Worm (Caenorhabditis elegans) whole organism, L2 larva: Measurements from ENCODE around the gene F58F12.1.

ENCODE experiments used
- C34F6.9 ChIP-seq: fragments of 150-350 bp; optimal IDR thresholded peaks from 2 replicates; lab custom pipeline; 2014; ENCODE audit warnings: missing biosample characterization, missing genetic modification characterization
- F13H6.1 ChIP-seq: sonication (generic microtip); optimal IDR thresholded peaks from 2 replicates; lab custom pipeline; 2016; ENCODE audit warnings: missing genetic modification characterization, missing compliant biosample characterization
- Y55F3AM.14 ChIP-seq: fragments of 200-800 bp; sonication (Bioruptor generic); optimal IDR thresholded peaks from 2 replicates; lab custom pipeline; 2018; ENCODE audit warnings: mild to moderate bottlenecking, missing genetic modification characterization, missing compliant biosample characterization
- ZK546.5 ChIP-seq: sonication (generic microtip); optimal IDR thresholded peaks from 2 replicates; lab custom pipeline; 2017; ENCODE audit warnings: missing biosample characterization, missing genetic modification characterization
- aly-2 ChIP-seq: fragments of 150-350 bp; optimal IDR thresholded peaks from 2 replicates; lab custom pipeline; 2014; ENCODE audit warnings: missing biosample characterization, missing genetic modification characterization
- blmp-1 ChIP-seq: sonication (generic microtip); optimal IDR thresholded peaks from 2 replicates; lab custom pipeline; 2017; ENCODE audit warnings: missing genetic modification characterization, mild to moderate bottlenecking, missing compliant biosample characterization, antibody characterized with exemption, moderate library complexity; ENCODE audit not compliant: insufficient read depth
- crh-2 ChIP-seq: sonication (generic microtip); optimal IDR thresholded peaks from 2 replicates; lab custom pipeline; 2017; ENCODE audit warnings: missing biosample characterization, missing genetic modification characterization
- dmd-4 ChIP-seq: sonication (generic microtip); optimal IDR thresholded peaks from 2 replicates; lab custom pipeline; 2017; ENCODE audit warnings: missing biosample characterization, missing genetic modification characterization
- egl-27 ChIP-seq: sonication (generic microtip); optimal IDR thresholded peaks from 3 replicates; lab custom pipeline; 2017; ENCODE audit warnings: missing biosample characterization, missing genetic modification reagents, missing genetic modification characterization
- elt-3 ChIP-seq: sonication (generic microtip); optimal IDR thresholded peaks from 2 replicates; lab custom pipeline; 2017; ENCODE audit warnings: missing biosample characterization, missing genetic modification characterization
- fos-1 ChIP-seq: fragments of 150-350 bp; optimal IDR thresholded peaks from 2 replicates; lab custom pipeline; 2014; ENCODE audit warnings: missing biosample characterization, missing genetic modification characterization
- gmeb-1 ChIP-seq: fragments of 150-350 bp; optimal IDR thresholded peaks from 2 replicates; lab custom pipeline; 2014; ENCODE audit warnings: missing biosample characterization, missing genetic modification characterization
- lin-11 ChIP-seq: fragments of 150-350 bp; sonication (generic microtip); optimal IDR thresholded peaks from 2 replicates; lab custom pipeline; 2014; ENCODE audit warnings: missing biosample characterization, missing genetic modification characterization, inconsistent platforms, mixed read lengths
- lin-13 ChIP-seq: fragments of 150-350 bp; optimal IDR thresholded peaks from 2 replicates; lab custom pipeline; 2014; ENCODE audit warnings: missing biosample characterization, missing genetic modification reagents, missing genetic modification characterization
- lsy-2 ChIP-seq, 2 experiments: fragments of 150-350 bp in 1 of 2; sonication (generic microtip) in 1 of 2; optimal IDR thresholded peaks; 2 replicates each; lab custom pipeline; 2014 to 2017; ENCODE audit warnings: missing biosample characterization in 2 of 2, missing genetic modification characterization in 2 of 2
- mab-5 ChIP-seq: fragments of 150-350 bp; optimal IDR thresholded peaks from 2 replicates; lab custom pipeline; 2014; ENCODE audit warnings: missing biosample characterization, missing genetic modification characterization
- mdl-1 ChIP-seq, 2 experiments: fragments of 150-350 bp in 1 of 2; sonication (generic microtip) in 1 of 2; optimal IDR thresholded peaks; 2 replicates each; lab custom pipeline; 2017; ENCODE audit warnings: missing biosample characterization in 2 of 2, missing genetic modification characterization in 2 of 2
- nhr-10 ChIP-seq: sonication (generic microtip); optimal IDR thresholded peaks from 2 replicates; lab custom pipeline; 2017; ENCODE audit warnings: missing biosample characterization, missing genetic modification characterization
- nhr-11 ChIP-seq: fragments of 150-350 bp; optimal IDR thresholded peaks from 2 replicates; lab custom pipeline; 2014; ENCODE audit warnings: missing biosample characterization, missing genetic modification characterization
- nhr-129 ChIP-seq: fragments of 150-350 bp; optimal IDR thresholded peaks from 2 replicates; lab custom pipeline; 2014; ENCODE audit warnings: missing biosample characterization, missing genetic modification characterization
- nhr-21 ChIP-seq: fragments of 150-350 bp; optimal IDR thresholded peaks from 2 replicates; lab custom pipeline; 2014; ENCODE audit warnings: missing biosample characterization, missing genetic modification characterization
- nhr-237 ChIP-seq: fragments of 150-350 bp; optimal IDR thresholded peaks from 2 replicates; lab custom pipeline; 2014; ENCODE audit warnings: missing biosample characterization, missing genetic modification characterization
- nhr-25 ChIP-seq: fragments of 150-350 bp; sonication (generic microtip); optimal IDR thresholded peaks from 3 replicates; lab custom pipeline; 2014; ENCODE audit warnings: missing biosample characterization, missing genetic modification characterization
- nhr-6 ChIP-seq: fragments of 150-350 bp; optimal IDR thresholded peaks from 2 replicates; lab custom pipeline; 2014; ENCODE audit warnings: missing biosample characterization, missing genetic modification characterization
- nhr-77 ChIP-seq: fragments of 150-350 bp; optimal IDR thresholded peaks from 2 replicates; lab custom pipeline; 2014; ENCODE audit warnings: missing biosample characterization, missing genetic modification characterization
- peb-1 ChIP-seq: fragments of 150-350 bp; optimal IDR thresholded peaks from 2 replicates; lab custom pipeline; 2014; ENCODE audit warnings: missing biosample characterization, missing genetic modification characterization
- sma-3 ChIP-seq: sonication (generic microtip); optimal IDR thresholded peaks from 2 replicates; lab custom pipeline; 2016; ENCODE audit warnings: missing genetic modification reagents, missing genetic modification characterization, missing compliant biosample characterization
- sma-9 ChIP-seq, 2 experiments: fragments of 150-350 bp in 1 of 2; sonication (generic microtip) in 1 of 2; optimal IDR thresholded peaks; 2 replicates each; lab custom pipeline; 2014 to 2016; ENCODE audit warnings: missing genetic modification characterization in 2 of 2, mild to moderate bottlenecking in 1 of 2, missing biosample characterization in 1 of 2, missing compliant biosample characterization in 1 of 2, missing genetic modification reagents in 1 of 2, moderate library complexity in 1 of 2
- snpc-4 ChIP-seq: fragments of 150-350 bp; optimal IDR thresholded peaks from 2 replicates; lab custom pipeline; 2014; ENCODE audit warnings: missing biosample characterization, missing genetic modification characterization
- unc-55 ChIP-seq: fragments of 150-350 bp; sonication (generic microtip); optimal IDR thresholded peaks from 3 replicates; lab custom pipeline; 2014; ENCODE audit warnings: missing biosample characterization, missing genetic modification reagents, missing genetic modification characterization
- unc-62 ChIP-seq: fragments of 150-350 bp; optimal IDR thresholded peaks from 2 replicates; lab custom pipeline; 2014; ENCODE audit warnings: missing biosample characterization, missing genetic modification reagents, missing genetic modification characterization
- zag-1 ChIP-seq: fragments of 150-350 bp; optimal IDR thresholded peaks from 2 replicates; lab custom pipeline; 2014; ENCODE audit warnings: missing biosample characterization, missing genetic modification characterization
- ztf-1 ChIP-seq: fragments of 200-800 bp; sonication (Bioruptor generic); conservative IDR thresholded peaks from 2 replicates; pipeline ENCODE4 v1.3.6; 2022; ENCODE audit warnings: missing genetic modification characterization, missing compliant biosample characterization
- ztf-11 ChIP-seq: sonication (generic microtip); optimal IDR thresholded peaks from 2 replicates; lab custom pipeline; 2017; ENCODE audit warnings: missing biosample characterization, missing genetic modification characterization
- ztf-4 ChIP-seq: fragments of 150-350 bp; optimal IDR thresholded peaks from 2 replicates; lab custom pipeline; 2014; ENCODE audit warnings: missing biosample characterization, missing genetic modification characterization

F58F12.1 gene

ce11 chrII:6360822-6361221 lies 22.6 kb upstream of the F58F12.1 start, which contains the start of gene K10B2.4 (continued):
- no peak for TF ChIP-seq dmd-4
- TF ChIP-seq, all 48 proteins: peak for 18

DNA sequence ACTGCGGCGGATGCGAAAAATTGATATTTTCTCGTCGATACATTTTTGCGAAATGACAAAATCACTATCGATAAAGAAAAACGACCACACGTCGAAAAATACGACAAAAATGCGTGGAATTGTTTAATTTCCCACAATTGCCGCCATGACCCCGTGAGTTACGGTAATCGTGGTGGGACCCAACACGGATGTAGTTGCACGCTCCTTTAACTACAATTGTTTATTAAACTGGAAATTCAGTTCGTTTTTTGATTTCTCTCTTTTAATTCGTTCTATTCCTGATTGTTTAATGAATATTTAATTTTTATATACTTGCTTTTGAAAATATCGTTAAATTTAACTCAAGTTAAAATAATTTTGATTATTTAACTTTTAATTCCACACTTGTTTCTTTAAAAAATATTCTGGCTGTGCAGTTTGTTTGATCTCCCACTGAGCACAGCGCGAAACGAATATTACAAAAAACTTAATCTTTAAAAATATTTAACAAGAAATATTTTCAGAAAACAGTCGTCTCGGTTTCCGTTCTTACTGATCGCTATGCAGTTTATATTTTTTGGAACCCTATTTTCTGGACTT lies 18.1 kb upstream of the F58F12.1 start, which contains the start of the genes ani-2 and clec-88:
ani-2 (minus strand) TSS at position 131 of the 579 bp plus-strand sequence.
clec-88 (plus strand) TSS at position 486 of the 579 bp plus-strand sequence.
- TF ChIP-seq crh-2 (tag; lab: Kevin White, UChicago) = no peak
- no peak for TF ChIP-seq elt-3
- TF ChIP-seq lin-11 = no peak
- no peak for TF ChIP-seq ztf-4 (tag; lab: Kevin White, UChicago)
- no peak for TF ChIP-seq egl-27
- no peak for TF ChIP-seq aly-2 (tag; lab: Kevin White, UChicago)
- TF ChIP-seq Y55F3AM.14 (GFP tag; lab: Kevin White, UChicago) = no peak
- no peak for TF ChIP-seq ztf-1 (GFP tag; lab: Robert Waterston, UW)
- TF ChIP-seq gmeb-1 (tag; lab: Kevin White, UChicago) = no peak
- no peak for TF ChIP-seq nhr-6
- TF ChIP-seq unc-62 (GFP tag; lab: Kevin White, UChicago) = no peak
- no peak for TF ChIP-seq lin-13 (GFP tag; lab: Kevin White, UChicago)
- TF ChIP-seq sma-3 (GFP tag; lab: Kevin White, UChicago) = no peak

ce11 chrII:6366696-6367095 lies 16.7 kb upstream of the F58F12.1 start, which contains the start of gene ctsa-4.1:
TSS of gene ctsa-4.1 (plus strand) at chrII:6366996.
- TF ChIP-seq gmeb-1 (tag; lab: Kevin White, UChicago) (no peak), nhr-129 (no peak), ztf-1 (GFP tag; lab: Robert Waterston, UW) (no peak), mab-5 (tag; lab: Kevin White, UChicago) (no peak), ZK546.5 (tag; lab: Kevin White, UChicago) (no peak), nhr-11 (tag; lab: Kevin White, UChicago) (no peak), lsy-2 (tag; optimal IDR thresholded peaks at IDR 0.05; lab: Kevin White, UChicago) (no peak)

- peak; percentile 71 for TF ChIP-seq mab-5 (tag; lab: Kevin White, UChicago)
- peak; percentile 91 for TF ChIP-seq unc-55 (GFP tag; lab: Kevin White, UChicago)
- TF ChIP-seq sma-9 (GFP tag; optimal IDR thresholded peaks at IDR 0.05; lab: Kevin White, UChicago) = peak; percentile 90
- TF ChIP-seq sma-9 (tag; optimal IDR thresholded peaks at IDR 0.05; lab: Kevin White, UChicago) = no peak
- peak; percentile 80 for TF ChIP-seq sma-3 (GFP tag; lab: Kevin White, UChicago)
- TF ChIP-seq gmeb-1 (tag; lab: Kevin White, UChicago) = peak; percentile 77
- peak; percentile 56 for TF ChIP-seq egl-27
- no peak for TF ChIP-seq peb-1 (tag; lab: Kevin White, UChicago)
- peak; percentile 60 for TF ChIP-seq ztf-4 (tag; lab: Kevin White, UChicago)
- TF ChIP-seq nhr-10 (tag; lab: Kevin White, UChicago) = no peak
- peak; percentile 53 for TF ChIP-seq fos-1 (tag; lab: Kevin White, UChicago)
- TF ChIP-seq snpc-4 (tag; lab: Kevin White, UChicago) = peak; percentile 66
- TF ChIP-seq nhr-11 (tag; lab: Kevin White, UChicago) = no peak
- TF ChIP-seq C34F6.9 (tag; lab: Kevin White, UChicago) = peak; percentile 93
- peak; percentile 92 for TF ChIP-seq blmp-1 (tag; lab: Kevin White, UChicago)
- TF ChIP-seq lin-11 = peak; percentile 83
- no peak for TF ChIP-seq dmd-4
- TF ChIP-seq crh-2 (tag; lab: Kevin White, UChicago) = peak; percentile 88
- peak; percentile 79 for TF ChIP-seq nhr-25
- TF ChIP-seq lin-13 (GFP tag; lab: Kevin White, UChicago) = peak; percentile 77
- TF ChIP-seq lsy-2 (tag; optimal IDR thresholded peaks at IDR 0.05; lab: Kevin White, UChicago) = peak; percentile 66 to 88
- TF ChIP-seq nhr-6 = peak; percentile 22
- TF ChIP-seq nhr-77 (tag; lab: Kevin White, UChicago) = no peak
- peak; percentile 89 for TF ChIP-seq nhr-129
- TF ChIP-seq nhr-237 (tag; lab: Kevin White, UChicago) = peak; percentile 40
- TF ChIP-seq ztf-11 (tag; lab: Kevin White, UChicago) = no peak
- peak; percentile 91 to 94 for TF ChIP-seq mdl-1 (tag; optimal IDR thresholded peaks at IDR 0.05; lab: Kevin White, UChicago)
- TF ChIP-seq F13H6.1 = peak; percentile 88
- peak; percentile 81 for TF ChIP-seq nhr-21
- peak; percentile 56 for TF ChIP-seq zag-1
These were observed 13.3 kb upstream of the F58F12.1 start for ce11 chrII:6370110-6370509.
